Worm (Caenorhabditis elegans) whole organism, L4 larva: ENCODE data around the gene puf-7.

Source experiments
- ama-1 ChIP-seq: fragments of 150-350 bp; optimal IDR thresholded peaks from 2 replicates; lab custom pipeline; 2014; ENCODE audit warnings: inconsistent platforms, mixed read lengths
- dve-1 ChIP-seq: sonication (generic microtip); optimal IDR thresholded peaks from 2 replicates; lab custom pipeline; 2017; ENCODE audit warnings: antibody characterized with exemption, mild to moderate bottlenecking, missing genetic modification characterization, missing compliant biosample characterization; ENCODE audit not compliant: insufficient read depth
- fos-1 ChIP-seq: fragments of 150-350 bp; optimal IDR thresholded peaks from 2 replicates; lab custom pipeline; 2014; ENCODE audit warnings: missing biosample characterization, missing genetic modification characterization
- mdl-1 ChIP-seq, 2 experiments: fragments of 150-350 bp in 1 of 2; sonication (generic microtip) in 1 of 2; optimal IDR thresholded peaks; 2 replicates each; lab custom pipeline; 2014 to 2017; ENCODE audit warnings: missing biosample characterization in 2 of 2, missing genetic modification characterization in 2 of 2
- mes-2 ChIP-seq: sonication (generic microtip); optimal IDR thresholded peaks from 2 replicates; lab custom pipeline; 2016; ENCODE audit warnings: missing genotype, mild to moderate bottlenecking, missing genetic modification characterization, missing compliant biosample characterization; ENCODE audit not compliant: poor library complexity, severe bottlenecking
- nhr-10 ChIP-seq: fragments of 150-350 bp; optimal IDR thresholded peaks from 2 replicates; lab custom pipeline; 2014; ENCODE audit warnings: missing biosample characterization, missing genetic modification characterization
- nhr-28 ChIP-seq: fragments of 150-350 bp; optimal IDR thresholded peaks from 2 replicates; lab custom pipeline; 2014; ENCODE audit warnings: missing biosample characterization, missing genetic modification characterization
- nhr-76 ChIP-seq: fragments of 150-350 bp; optimal IDR thresholded peaks from 2 replicates; lab custom pipeline; 2014; ENCODE audit warnings: missing biosample characterization, missing genetic modification characterization
- pqm-1 ChIP-seq: sonication (generic microtip); optimal IDR thresholded peaks from 2 replicates; lab custom pipeline; 2017; ENCODE audit warnings: missing biosample characterization, missing genetic modification characterization
- skn-1 ChIP-seq: fragments of 150-350 bp; optimal IDR thresholded peaks from 2 replicates; lab custom pipeline; 2014; ENCODE audit warnings: missing biosample characterization, missing genetic modification characterization
- snpc-4 ChIP-seq: fragments of 150-350 bp; optimal IDR thresholded peaks from 2 replicates; lab custom pipeline; 2014; ENCODE audit warnings: missing biosample characterization, missing genetic modification characterization
- tag-97 ChIP-seq: fragments of 200-800 bp; sonication (Bioruptor generic); IDR thresholded peaks from 2 replicates; pipeline ENCODE4 v1.3.6; 2022; ENCODE audit warnings: missing genetic modification characterization, missing compliant biosample characterization
- unc-130 ChIP-seq: sonication (generic microtip); optimal IDR thresholded peaks from 2 replicates; lab custom pipeline; 2016; ENCODE audit warnings: missing genetic modification reagents, missing genetic modification characterization, missing compliant biosample characterization

DNA sequence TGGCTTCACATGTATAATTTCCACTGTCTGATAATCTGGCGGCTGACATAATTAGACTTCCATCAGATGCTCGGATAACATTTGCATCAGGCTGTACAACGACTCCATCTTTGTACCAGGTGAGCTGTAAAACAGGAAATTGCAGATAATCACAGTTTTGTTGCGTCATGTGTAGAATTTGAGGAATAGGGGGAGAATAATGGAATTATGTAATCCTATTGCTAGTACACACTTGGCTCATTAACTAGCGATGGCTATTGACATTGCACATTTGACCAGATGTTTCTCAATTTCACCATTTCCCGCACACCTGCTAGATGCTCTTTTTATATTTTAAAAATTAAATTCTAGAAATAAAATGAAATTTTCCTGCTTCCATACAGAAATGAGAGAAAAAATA is 14.9 kb downstream of the puf-7 start:
- TF ChIP-seq pqm-1 (tag; lab: Kevin White, UChicago): no peak
- TF ChIP-seq nhr-28: no peak
- no peak for TF ChIP-seq nhr-76 (tag; lab: Kevin White, UChicago)
- no peak for TF ChIP-seq mes-2 (tag; lab: Kevin White, UChicago)
- TF ChIP-seq ama-1 (lab: Kevin White, UChicago): no peak
- TF ChIP-seq dve-1 (tag; lab: Kevin White, UChicago): no peak
- no peak for TF ChIP-seq fos-1
- no peak for TF ChIP-seq nhr-10 (tag; lab: Kevin White, UChicago)
- no peak for TF ChIP-seq unc-130 (GFP tag; lab: Kevin White, UChicago)
- no peak for TF ChIP-seq skn-1
- TF ChIP-seq mdl-1 (tag; optimal IDR thresholded peaks at IDR 0.05; lab: Kevin White, UChicago): no peak
- no peak for TF ChIP-seq snpc-4
- TF ChIP-seq tag-97 (GFP tag; lab: Robert Waterston, UW): no peak
